Worm (Caenorhabditis elegans): ENCODE results near the gene clc-11.

clc-11 gene

DNA sequence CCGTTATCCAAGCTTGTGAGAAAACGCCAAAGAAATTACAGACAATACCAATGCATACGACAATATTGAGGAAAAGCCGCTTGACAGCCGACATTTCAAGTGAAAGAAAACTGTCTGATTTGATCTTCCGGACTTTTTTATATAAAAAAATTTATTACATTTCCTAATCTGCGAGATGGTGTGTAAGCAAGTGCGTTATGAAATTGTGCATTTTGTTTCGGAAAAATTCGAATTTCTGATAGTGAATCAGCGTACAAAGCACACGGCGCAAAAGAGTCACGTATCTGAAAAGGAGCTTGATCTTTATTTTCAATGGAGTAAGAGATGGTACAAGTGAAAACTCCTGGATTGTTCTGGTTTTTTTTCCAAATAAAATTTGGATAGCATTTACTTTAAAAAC, 1.6 kb upstream of the clc-11 start, which contains the start of gene clc-32:
TSS of gene clc-32 (minus strand) at position 101 of the 400 bp plus-strand sequence.
- no peak for TF ChIP-seq dve-1 (tag; optimal IDR thresholded peaks at IDR 0.05)
- no peak for TF ChIP-seq K09A11.1 (tag; optimal IDR thresholded peaks at IDR 0.05; ENCODE audit: insufficient read depth)
- no peak for TF ChIP-seq hlh-30 (tag; optimal IDR thresholded peaks at IDR 0.05; ENCODE audit: insufficient read depth)
- TF ChIP-seq ceh-48 (tag; optimal IDR thresholded peaks at IDR 0.05), result no peak
- TF ChIP-seq pat-9 (tag; optimal IDR thresholded peaks at IDR 0.05), result no peak
- no peak for TF ChIP-seq fkh-10 (GFP tag; optimal IDR thresholded peaks at IDR 0.05)

DNA sequence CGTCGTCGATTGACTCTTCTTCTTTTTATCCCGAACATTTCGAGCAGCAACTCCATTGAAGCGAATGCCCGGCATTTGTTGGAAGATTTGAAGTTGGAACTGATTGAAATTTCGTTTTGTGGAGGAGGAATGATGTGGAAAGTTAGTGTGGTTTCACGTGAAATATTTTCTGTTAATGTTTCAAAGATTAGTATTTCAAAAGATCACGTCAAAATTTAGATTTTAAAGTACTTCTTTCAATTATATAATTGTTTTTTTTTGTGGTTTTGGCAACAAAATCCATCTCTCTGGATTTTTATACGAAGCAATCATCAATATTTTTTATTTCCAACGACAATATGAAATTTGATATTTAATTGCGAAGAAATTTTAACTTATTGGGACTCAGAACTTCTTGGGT, 2.4 kb downstream of the clc-11 start, which contains the start of gene F44G3.7:
TSS of gene F44G3.7 (minus strand) at position 101 of the 400 bp plus-strand sequence.
- TF ChIP-seq unc-3 (GFP tag; conservative IDR thresholded peaks at IDR 0.05) (no peak), unc-3 (tag; optimal IDR thresholded peaks at IDR 0.05) (no peak), tbx-2 (tag; optimal IDR thresholded peaks at IDR 0.05) (no peak), pros-1 (tag; optimal IDR thresholded peaks at IDR 0.05) (no peak), ceh-18 (tag; optimal IDR thresholded peaks at IDR 0.05) (no peak), syd-9 (tag; optimal IDR thresholded peaks at IDR 0.05) (no peak), gmeb-2 (tag; optimal IDR thresholded peaks at IDR 0.05) (no peak), hlh-15 (tag; optimal IDR thresholded peaks at IDR 0.05) (no peak), pat-9 (tag; optimal IDR thresholded peaks at IDR 0.05) (no peak), elt-2 (tag; optimal IDR thresholded peaks at IDR 0.05) (no peak), T23F11.4 (GFP tag; optimal IDR thresholded peaks at IDR 0.05) (no peak)

DNA sequence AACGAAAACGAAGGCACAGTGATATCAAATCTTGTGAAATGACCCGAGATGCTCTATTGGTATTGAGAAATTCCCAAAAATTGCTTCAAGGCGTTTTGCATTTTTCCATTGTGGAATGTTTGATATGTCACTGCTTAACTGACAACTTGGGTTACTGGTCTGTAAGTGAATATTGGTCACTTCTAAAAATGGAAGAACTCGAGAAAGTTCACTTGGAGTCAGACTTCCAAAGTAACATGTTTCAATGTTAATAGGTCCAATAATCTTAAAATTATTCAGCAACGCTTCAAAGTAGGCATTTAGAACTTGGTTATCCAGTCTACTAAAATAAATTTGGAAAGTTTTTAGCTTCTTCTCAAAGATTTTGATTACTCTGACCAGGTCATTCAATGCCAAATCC, 6.7 kb downstream of the clc-11 start, which contains the start of gene fbxa-144:
TSS of gene fbxa-144 (minus strand) at position 101 of the 400 bp plus-strand sequence.
- no peak for TF ChIP-seq ttx-3 (tag; optimal IDR thresholded peaks at IDR 0.05)
- TF ChIP-seq sdc-2 (tag; optimal IDR thresholded peaks at IDR 0.05), result no peak
- TF ChIP-seq ets-4 (tag; optimal IDR thresholded peaks at IDR 0.05), result no peak
- TF ChIP-seq sox-4 (tag; optimal IDR thresholded peaks at IDR 0.05), result no peak

- TF ChIP-seq ceh-14 (tag; optimal IDR thresholded peaks at IDR 0.05) (no peak), hlh-15 (tag; optimal IDR thresholded peaks at IDR 0.05) (no peak), nfya-1 (tag; optimal IDR thresholded peaks at IDR 0.05) (no peak), ceh-45 (GFP tag; IDR thresholded peaks at IDR 0.05) (no peak), ahr-1 (tag; optimal IDR thresholded peaks at IDR 0.05) (no peak), fkh-10 (GFP tag; optimal IDR thresholded peaks at IDR 0.05) (no peak), madf-2 (tag; optimal IDR thresholded peaks at IDR 0.05) (no peak), ttx-3 (tag; optimal IDR thresholded peaks at IDR 0.05) (no peak), dmd-4 (tag; optimal IDR thresholded peaks at IDR 0.05; ENCODE audit: borderline replicate concordance) (no peak), elt-2 (tag; optimal IDR thresholded peaks at IDR 0.05) (no peak), pha-2 (tag; optimal IDR thresholded peaks at IDR 0.05) (no peak), ceh-2 (tag; optimal IDR thresholded peaks at IDR 0.05) (no peak), fkh-6 (tag; optimal IDR thresholded peaks at IDR 0.05) (no peak), gmeb-2 (tag; optimal IDR thresholded peaks at IDR 0.05) (no peak), ztf-16 (tag; optimal IDR thresholded peaks at IDR 0.05) (no peak), ceh-31 (tag; optimal IDR thresholded peaks at IDR 0.05) (no peak), odd-2 (tag; optimal IDR thresholded peaks at IDR 0.05) (no peak), syd-9 (tag; optimal IDR thresholded peaks at IDR 0.05) (no peak)
These were observed 7.2 kb downstream of the clc-11 start for ce11 chrV:16132215-16132614.

DNA sequence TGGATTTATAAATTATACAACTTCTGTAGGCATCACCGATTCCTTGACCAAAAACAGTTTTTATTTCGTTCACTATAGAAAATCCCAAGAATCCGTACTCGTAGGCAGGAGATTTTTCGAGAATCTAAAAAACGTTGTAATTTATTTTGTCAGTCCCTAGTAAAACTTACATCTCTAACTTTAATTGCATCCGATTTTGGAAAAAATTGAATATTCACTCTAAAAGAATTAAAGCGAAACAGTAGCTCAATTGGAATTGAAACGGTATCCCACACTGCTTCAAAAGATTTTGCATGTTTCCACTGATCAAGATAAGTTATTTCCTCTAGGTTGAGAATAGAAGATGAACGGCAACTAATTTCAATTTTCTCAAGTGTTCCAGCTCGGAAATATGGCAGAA, 8.2 kb downstream of the clc-11 start, which contains the start of gene fbxa-142:
TSS of gene fbxa-142 (minus strand) at position 101 of the 400 bp plus-strand sequence.
- TF ChIP-seq F13H6.1 (tag; optimal IDR thresholded peaks at IDR 0.05) (no peak), ttx-3 (tag; optimal IDR thresholded peaks at IDR 0.05) (no peak), ceh-2 (tag; optimal IDR thresholded peaks at IDR 0.05) (no peak), pha-4 (tag; optimal IDR thresholded peaks at IDR 0.05) (no peak)

All from whole organism, late embryonic.